Worm (Caenorhabditis elegans) whole organism, mixed stage, embryonic: ENCODE data around the gene cyd-1.

Source experiments
- M03D4.4 ChIP-seq: sonication (generic microtip); optimal IDR thresholded peaks from 2 replicates; lab custom pipeline; 2017; ENCODE audit warnings: mild to moderate bottlenecking, missing genetic modification characterization, missing compliant biosample characterization
- blmp-1 ChIP-seq: fragments of 150-350 bp; optimal IDR thresholded peaks from 2 replicates; lab custom pipeline; 2014; ENCODE audit warnings: missing biosample characterization, missing genetic modification characterization
- ceh-39 ChIP-seq: fragments of 150-350 bp; optimal IDR thresholded peaks from 2 replicates; lab custom pipeline; 2014; ENCODE audit warnings: missing biosample characterization, missing genetic modification characterization
- ceh-43 ChIP-seq: fragments of 200-800 bp; sonication (Bioruptor generic); optimal IDR thresholded peaks from 2 replicates; lab custom pipeline; 2018; ENCODE audit warnings: mild to moderate bottlenecking, missing genetic modification characterization, moderate library complexity, missing compliant biosample characterization
- ceh-83 ChIP-seq: fragments of 200-800 bp; sonication (Bioruptor generic); optimal IDR thresholded peaks from 2 replicates; lab custom pipeline; 2018; ENCODE audit warnings: mild to moderate bottlenecking, missing genetic modification characterization, missing compliant biosample characterization
- ces-1 ChIP-seq: fragments of 150-350 bp; optimal IDR thresholded peaks from 2 replicates; lab custom pipeline; 2014; ENCODE audit warnings: missing biosample characterization, missing genetic modification reagents, missing genetic modification characterization
- cnd-1 ChIP-seq: fragments of 200-800 bp; sonication (Bioruptor generic); optimal IDR thresholded peaks from 2 replicates; lab custom pipeline; 2018; ENCODE audit warnings: mild to moderate bottlenecking, missing genetic modification characterization, missing compliant biosample characterization
- drap-1 ChIP-seq: fragments of 200-800 bp; sonication (Bioruptor generic); optimal IDR thresholded peaks from 3 replicates; lab custom pipeline; 2018; ENCODE audit warnings: mild to moderate bottlenecking, missing genetic modification characterization, missing compliant biosample characterization
- elt-1 ChIP-seq: sonication (generic microtip); optimal IDR thresholded peaks from 2 replicates; lab custom pipeline; 2017; ENCODE audit warnings: missing genetic modification characterization, mild to moderate bottlenecking, missing compliant biosample characterization, antibody characterized with exemption, moderate library complexity, borderline replicate concordance; ENCODE audit not compliant: insufficient read depth
- flh-1 ChIP-seq: fragments of 200-800 bp; sonication (Bioruptor generic); optimal IDR thresholded peaks from 2 replicates; lab custom pipeline; 2018; ENCODE audit warnings: mild to moderate bottlenecking, missing genetic modification characterization, moderate library complexity, missing compliant biosample characterization
- ham-2 ChIP-seq: fragments of 200-800 bp; sonication (Bioruptor generic); optimal IDR thresholded peaks from 2 replicates; lab custom pipeline; 2018; ENCODE audit warnings: mild to moderate bottlenecking, missing genetic modification characterization, missing compliant biosample characterization
- hlh-1 ChIP-seq: fragments of 150-350 bp; optimal IDR thresholded peaks from 2 replicates; lab custom pipeline; 2014; ENCODE audit warnings: missing biosample characterization, missing genetic modification reagents, missing genetic modification characterization
- lin-13 ChIP-seq: fragments of 150-350 bp; optimal IDR thresholded peaks from 2 replicates; lab custom pipeline; 2014; ENCODE audit warnings: missing biosample characterization, missing genetic modification characterization
- lin-32 ChIP-seq: fragments of 200-800 bp; sonication (Bioruptor generic); optimal IDR thresholded peaks from 2 replicates; lab custom pipeline; 2018; ENCODE audit warnings: mild to moderate bottlenecking, missing genetic modification characterization, missing compliant biosample characterization
- mab-5 ChIP-seq: fragments of 150-350 bp; optimal IDR thresholded peaks from 2 replicates; lab custom pipeline; 2014; ENCODE audit warnings: missing biosample characterization, missing genetic modification characterization
- mep-1 ChIP-seq: fragments of 150-350 bp; optimal IDR thresholded peaks from 2 replicates; lab custom pipeline; 2017; ENCODE audit warnings: missing biosample characterization, missing genetic modification reagents, missing genetic modification characterization, inconsistent platforms
- nhr-12 ChIP-seq: fragments of 150-350 bp; optimal IDR thresholded peaks from 2 replicates; lab custom pipeline; 2014; ENCODE audit warnings: missing biosample characterization, missing genetic modification characterization
- nhr-2 ChIP-seq: fragments of 150-350 bp; optimal IDR thresholded peaks from 2 replicates; lab custom pipeline; 2014; ENCODE audit warnings: missing biosample characterization, missing genetic modification characterization
- nhr-237 ChIP-seq: fragments of 150-350 bp; optimal IDR thresholded peaks from 2 replicates; lab custom pipeline; 2014; ENCODE audit warnings: missing biosample characterization, missing genetic modification characterization
- nhr-28 ChIP-seq: fragments of 150-350 bp; optimal IDR thresholded peaks from 2 replicates; lab custom pipeline; 2014; ENCODE audit warnings: missing biosample characterization, missing genetic modification characterization
- nhr-76 ChIP-seq: sonication (generic microtip); optimal IDR thresholded peaks from 2 replicates; lab custom pipeline; 2017; ENCODE audit warnings: missing biosample characterization, missing genetic modification characterization
- pha-4 ChIP-seq: fragments of 150-350 bp; optimal IDR thresholded peaks from 2 replicates; lab custom pipeline; 2018; ENCODE audit warnings: missing biosample characterization, missing genetic modification reagents, missing genetic modification characterization
- sem-2 ChIP-seq: fragments of 200-800 bp; sonication (Bioruptor generic); optimal IDR thresholded peaks from 2 replicates; lab custom pipeline; 2018; ENCODE audit warnings: mild to moderate bottlenecking, missing genetic modification characterization, missing compliant biosample characterization
- snpc-4 ChIP-seq: fragments of 150-350 bp; optimal IDR thresholded peaks from 2 replicates; lab custom pipeline; 2014; ENCODE audit warnings: missing biosample characterization, missing genetic modification characterization
- tbx-8 ChIP-seq: fragments of 200-800 bp; sonication (Bioruptor generic); optimal IDR thresholded peaks from 2 replicates; lab custom pipeline; 2018; ENCODE audit warnings: mild to moderate bottlenecking, missing genetic modification characterization, moderate library complexity, missing compliant biosample characterization
- unc-120 ChIP-seq: sonication (generic microtip); optimal IDR thresholded peaks from 2 replicates; lab custom pipeline; 2017; ENCODE audit warnings: missing genetic modification characterization, missing compliant biosample characterization; ENCODE audit not compliant: poor library complexity, severe bottlenecking
- unc-39 ChIP-seq: fragments of 150-350 bp; optimal IDR thresholded peaks from 2 replicates; lab custom pipeline; 2014; ENCODE audit warnings: missing biosample characterization, missing genetic modification characterization
- unc-62 ChIP-seq: fragments of 150-350 bp; optimal IDR thresholded peaks from 2 replicates; lab custom pipeline; 2014; ENCODE audit warnings: missing biosample characterization, missing genetic modification reagents, missing genetic modification characterization
- zip-8 ChIP-seq: fragments of 150-350 bp; optimal IDR thresholded peaks from 2 replicates; lab custom pipeline; 2014; ENCODE audit warnings: missing biosample characterization, missing genetic modification characterization

The cyd-1 gene

DNA sequence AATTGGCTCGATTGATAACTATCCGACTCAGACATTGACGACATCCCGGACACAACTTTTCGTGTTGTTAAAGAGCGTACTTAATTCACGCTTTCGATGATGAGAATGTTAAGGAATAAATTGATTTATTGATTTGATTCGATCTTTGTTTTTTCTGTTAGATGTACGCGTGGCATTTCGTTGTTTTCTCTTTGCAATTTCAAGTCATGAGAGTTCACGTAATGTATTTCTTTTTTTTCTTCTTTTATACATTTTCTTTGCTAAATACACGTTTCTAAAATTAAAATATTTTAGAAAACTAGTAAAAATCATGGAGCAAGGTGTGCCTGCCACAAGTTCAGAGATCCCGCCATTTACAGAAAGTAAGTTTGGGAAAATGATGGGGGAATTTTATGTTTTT is 25.7 kb upstream of the cyd-1 start, which contains the start of the genes Y38F1A.1 and Y38F1A.2:
Y38F1A.1 (minus strand) TSS at position 101 of the 400 bp plus-strand sequence.
Y38F1A.2 (plus strand) TSS at position 289 of the 400 bp plus-strand sequence.
- TF ChIP-seq tbx-8 (GFP tag; lab: Kevin White, UChicago) (no peak), ces-1 (GFP tag; lab: Kevin White, UChicago) (no peak), ceh-43 (GFP tag; lab: Kevin White, UChicago) (no peak), nhr-2 (tag; lab: Kevin White, UChicago) (no peak), nhr-28 (no peak), zip-8 (tag; lab: Kevin White, UChicago) (no peak), unc-62 (no peak), snpc-4 (tag; lab: Kevin White, UChicago) (no peak), mep-1 (tag; lab: Kevin White, UChicago) (no peak), flh-1 (GFP tag; lab: Kevin White, UChicago) (no peak), nhr-237 (tag; lab: Kevin White, UChicago) (no peak), ceh-83 (no peak), hlh-1 (tag; lab: Kevin White, UChicago) (no peak), unc-120 (tag; lab: Kevin White, UChicago) (no peak), sem-2 (GFP tag; lab: Kevin White, UChicago) (no peak), nhr-12 (no peak)
- TF ChIP-seq, all 35 proteins: peak for 0

DNA sequence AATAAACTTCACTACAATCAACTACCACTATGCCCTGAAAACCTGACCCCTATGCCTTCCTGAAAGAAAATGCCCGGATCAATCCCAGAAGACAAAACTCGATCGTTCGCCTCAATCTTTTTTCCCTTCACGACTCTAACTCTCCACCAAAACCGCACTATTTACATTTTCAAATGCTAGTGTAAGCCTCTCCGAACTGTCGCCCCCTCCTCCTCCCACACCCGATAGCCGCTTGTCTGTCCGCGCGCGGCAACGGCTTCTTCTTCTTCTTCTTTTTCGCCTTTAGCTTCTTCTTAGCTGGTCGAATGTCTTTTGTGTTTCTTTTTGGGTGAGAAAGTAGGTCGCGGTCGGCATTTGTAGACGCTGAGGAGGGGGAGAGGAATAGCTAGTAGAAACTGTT is 20.2 kb upstream of the cyd-1 start:
- TF ChIP-seq ceh-83, result no peak
- TF ChIP-seq ham-2 (GFP tag; lab: Kevin White, UChicago), result peak; percentile 81
- TF ChIP-seq, all 35 proteins: peak for 1

DNA sequence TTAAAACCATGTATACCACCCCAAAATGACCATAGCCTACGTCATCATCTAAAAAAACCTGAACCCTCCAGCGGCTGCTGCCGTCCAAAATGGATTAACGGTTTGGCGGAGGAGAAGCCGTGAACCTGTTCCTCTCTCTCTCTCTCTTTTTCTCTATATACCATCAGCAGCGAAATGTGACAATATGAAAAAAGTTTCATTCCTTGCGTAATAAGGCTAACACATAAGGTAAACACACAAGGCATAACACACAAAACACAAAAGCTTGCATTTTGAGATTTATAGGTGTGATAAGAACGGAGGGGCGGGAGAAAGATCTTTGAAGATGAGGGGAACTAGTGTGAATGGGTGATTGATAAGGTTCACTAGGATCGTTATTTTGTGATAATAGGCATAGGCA is 19.1 kb upstream of the cyd-1 start:
- TF ChIP-seq pha-4 (tag; lab: Kevin White, UChicago), result no peak

DNA sequence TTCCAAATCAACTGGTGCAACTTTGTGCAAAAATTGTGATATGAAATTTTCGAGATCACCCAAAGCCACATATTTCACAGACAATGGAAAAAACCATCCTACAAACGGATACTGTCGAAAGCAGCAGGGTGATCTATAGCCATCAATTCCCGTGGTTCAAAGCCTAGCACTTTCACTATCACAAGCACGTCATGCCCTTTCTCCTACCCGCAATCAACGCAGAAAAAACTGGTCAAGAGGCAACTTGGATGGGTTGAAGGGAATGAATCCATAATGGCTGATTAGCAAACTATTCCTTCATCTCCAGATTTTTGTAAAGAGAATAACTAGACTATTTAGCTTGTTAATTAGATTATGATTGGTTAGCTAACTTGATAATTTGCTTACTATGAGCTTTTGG is 18.6 kb upstream of the cyd-1 start:
- TF ChIP-seq unc-62, result no peak
- TF ChIP-seq unc-39, result no peak
- TF ChIP-seq nhr-237 (tag; lab: Kevin White, UChicago), result no peak
- no peak for TF ChIP-seq flh-1 (GFP tag; lab: Kevin White, UChicago)
- TF ChIP-seq mab-5 (tag; lab: Kevin White, UChicago), result no peak
- TF ChIP-seq nhr-12, result no peak
- no peak for TF ChIP-seq zip-8 (tag; lab: Kevin White, UChicago)
- no peak for TF ChIP-seq nhr-28
- no peak for TF ChIP-seq elt-1
- no peak for TF ChIP-seq ceh-43 (GFP tag; lab: Kevin White, UChicago)
- TF ChIP-seq ceh-39 (tag; lab: Kevin White, UChicago), result no peak
- no peak for TF ChIP-seq hlh-1 (tag; lab: Kevin White, UChicago)
- TF ChIP-seq nhr-2 (tag; lab: Kevin White, UChicago), result no peak
- TF ChIP-seq lin-13 (tag; lab: Kevin White, UChicago), result no peak
- TF ChIP-seq mep-1 (tag; lab: Kevin White, UChicago), result no peak
- TF ChIP-seq tbx-8 (GFP tag; lab: Kevin White, UChicago), result no peak
- no peak for TF ChIP-seq drap-1 (GFP tag; lab: Kevin White, UChicago)

ce11 chrII:12965138-12965537 is 15.3 kb upstream of the cyd-1 start:
- TF ChIP-seq ham-2 (GFP tag; lab: Kevin White, UChicago), result no peak
- TF ChIP-seq lin-32 (GFP tag; lab: Kevin White, UChicago), result no peak
- no peak for TF ChIP-seq drap-1 (GFP tag; lab: Kevin White, UChicago)
- TF ChIP-seq elt-1, result peak; percentile 90

DNA sequence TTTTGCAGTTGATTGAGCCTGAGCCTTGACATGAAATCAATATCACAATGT is 15.0 kb upstream of the cyd-1 start, which contains the start of gene ptr-18:
ptr-18 (plus strand) TSS at position 9 of the 51 bp plus-strand sequence.
- TF ChIP-seq nhr-237 (tag; lab: Kevin White, UChicago), result no peak
- TF ChIP-seq ham-2 (GFP tag; lab: Kevin White, UChicago), result no peak
- TF ChIP-seq ceh-43 (GFP tag; lab: Kevin White, UChicago), result no peak
- no peak for TF ChIP-seq unc-62
- no peak for TF ChIP-seq blmp-1 (tag; lab: Kevin White, UChicago)
- TF ChIP-seq mep-1 (tag; lab: Kevin White, UChicago), result no peak
- no peak for TF ChIP-seq cnd-1 (tag; lab: Kevin White, UChicago)
- TF ChIP-seq elt-1, result no peak
- TF ChIP-seq drap-1 (GFP tag; lab: Kevin White, UChicago), result no peak
- no peak for TF ChIP-seq mab-5 (tag; lab: Kevin White, UChicago)
- TF ChIP-seq ces-1 (GFP tag; lab: Kevin White, UChicago), result no peak
- no peak for TF ChIP-seq unc-39
- TF ChIP-seq sem-2 (GFP tag; lab: Kevin White, UChicago), result no peak
- no peak for TF ChIP-seq M03D4.4 (tag; lab: Kevin White, UChicago)
- TF ChIP-seq flh-1 (GFP tag; lab: Kevin White, UChicago), result no peak
- TF ChIP-seq snpc-4 (tag; lab: Kevin White, UChicago), result no peak
- no peak for TF ChIP-seq zip-8 (tag; lab: Kevin White, UChicago)
- TF ChIP-seq tbx-8 (GFP tag; lab: Kevin White, UChicago), result no peak
- TF ChIP-seq nhr-76 (tag; lab: Kevin White, UChicago), result no peak
